Worm (Caenorhabditis elegans): ENCODE data around the gene wdr-60.

Gene wdr-60

ce11 chrIII:5006881-5007280, 19.9 kb downstream of the wdr-60 start, which contains the start of gene R144.12:
Gene R144.12, minus strand, starts transcription at chrIII:5006981.
- TF ChIP-seq ceh-6 (GFP tag; optimal IDR thresholded peaks at IDR 0.05) (no peak), ceh-24 (tag; optimal IDR thresholded peaks at IDR 0.05) (no peak), K09A11.1 (tag; optimal IDR thresholded peaks at IDR 0.05; ENCODE audit: insufficient read depth) (no peak), sdc-2 (tag; optimal IDR thresholded peaks at IDR 0.05) (no peak), che-1 (tag; optimal IDR thresholded peaks at IDR 0.05) (no peak), pat-9 (tag; optimal IDR thresholded peaks at IDR 0.05) (no peak), fkh-6 (tag; optimal IDR thresholded peaks at IDR 0.05) (no peak), fkh-10 (GFP tag; optimal IDR thresholded peaks at IDR 0.05) (no peak), ceh-9 (tag; optimal IDR thresholded peaks at IDR 0.05) (no peak), hlh-8 (tag; optimal IDR thresholded peaks at IDR 0.05) (no peak), pag-3 (tag; optimal IDR thresholded peaks at IDR 0.05; ENCODE audit: borderline replicate concordance) (no peak), unc-86 (tag; optimal IDR thresholded peaks at IDR 0.05) (no peak), pros-1 (tag; optimal IDR thresholded peaks at IDR 0.05) (no peak), eyg-1 (tag; optimal IDR thresholded peaks at IDR 0.05) (no peak), F13H6.1 (tag; optimal IDR thresholded peaks at IDR 0.05) (no peak), ceh-2 (tag; optimal IDR thresholded peaks at IDR 0.05) (no peak), T23F11.4 (GFP tag; optimal IDR thresholded peaks at IDR 0.05) (no peak), C08G9.2 (tag; optimal IDR thresholded peaks at IDR 0.05) (no peak)

ce11 chrIII:5008730-5009129, 21.7 kb downstream of the wdr-60 start, which contains the start of gene R144.11:
Gene R144.11, minus strand, starts transcription at chrIII:5008830.
- TF ChIP-seq ceh-24 (tag; optimal IDR thresholded peaks at IDR 0.05) (no peak), ceh-31 (tag; optimal IDR thresholded peaks at IDR 0.05) (no peak), hlh-8 (tag; optimal IDR thresholded peaks at IDR 0.05) (no peak)

ce11 chrIII:5010723-5011122, 23.7 kb downstream of the wdr-60 start:
- TF ChIP-seq pax-1 (tag; optimal IDR thresholded peaks at IDR 0.05), result no peak
- TF ChIP-seq ceh-19 (GFP tag; optimal IDR thresholded peaks at IDR 0.05), result no peak
- no peak for TF ChIP-seq nhr-232 (tag; optimal IDR thresholded peaks at IDR 0.05)
- TF ChIP-seq ceh-24 (tag; optimal IDR thresholded peaks at IDR 0.05), result no peak
- no peak for TF ChIP-seq pros-1 (tag; optimal IDR thresholded peaks at IDR 0.05)

ce11 chrIII:5012460-5012859, 25.5 kb downstream of the wdr-60 start:
- TF ChIP-seq gmeb-2 (tag; optimal IDR thresholded peaks at IDR 0.05) (no peak), ceh-48 (tag; optimal IDR thresholded peaks at IDR 0.05) (no peak), dve-1 (tag; optimal IDR thresholded peaks at IDR 0.05) (no peak)

- TF ChIP-seq hlh-6 (tag; optimal IDR thresholded peaks at IDR 0.05) (peak; percentile 54), unc-42 (tag; optimal IDR thresholded peaks at IDR 0.05) (peak; percentile 96), unc-86 (tag; optimal IDR thresholded peaks at IDR 0.05) (no peak), K09A11.1 (tag; optimal IDR thresholded peaks at IDR 0.05; ENCODE audit: insufficient read depth) (peak; percentile 28), sox-2 (GFP tag; IDR thresholded peaks at IDR 0.05) (peak; percentile 53; the same call in 1 of the 2 replicates), C08G9.2 (tag; optimal IDR thresholded peaks at IDR 0.05) (peak; percentile 48), fkh-6 (tag; optimal IDR thresholded peaks at IDR 0.05) (no peak), T23F11.4 (GFP tag; optimal IDR thresholded peaks at IDR 0.05) (peak; percentile 51), npax-4 (tag; optimal IDR thresholded peaks at IDR 0.05) (no peak), ahr-1 (tag; optimal IDR thresholded peaks at IDR 0.05) (no peak), sdc-2 (tag; optimal IDR thresholded peaks at IDR 0.05) (peak; percentile 66), pat-9 (tag; optimal IDR thresholded peaks at IDR 0.05) (no peak), nhr-11 (tag; optimal IDR thresholded peaks at IDR 0.05) (no peak), Y22D7AL.16 (tag; optimal IDR thresholded peaks at IDR 0.05) (no peak), zip-5 (tag; optimal IDR thresholded peaks at IDR 0.05) (no peak), F13H6.1 (tag; optimal IDR thresholded peaks at IDR 0.05) (peak; percentile 86), ref-2 (tag; optimal IDR thresholded peaks at IDR 0.05) (peak; percentile 92), fkh-10 (GFP tag; optimal IDR thresholded peaks at IDR 0.05) (peak; percentile 35), pros-1 (tag; optimal IDR thresholded peaks at IDR 0.05) (peak; percentile 84), unc-3 (GFP tag; conservative IDR thresholded peaks at IDR 0.05) (no peak), unc-3 (tag; optimal IDR thresholded peaks at IDR 0.05) (no peak), ztf-16 (tag; optimal IDR thresholded peaks at IDR 0.05) (no peak), syd-9 (tag; optimal IDR thresholded peaks at IDR 0.05) (peak; percentile 83), pax-1 (tag; optimal IDR thresholded peaks at IDR 0.05) (peak; percentile 67), ceh-2 (tag; optimal IDR thresholded peaks at IDR 0.05) (peak; percentile 70), hlh-13 (GFP tag; optimal IDR thresholded peaks at IDR 0.05) (no peak), ceh-30 (tag; optimal IDR thresholded peaks at IDR 0.05) (no peak), nfya-1 (tag; optimal IDR thresholded peaks at IDR 0.05) (peak; percentile 96), pha-2 (tag; optimal IDR thresholded peaks at IDR 0.05) (peak; percentile 70), C38D4.7 (GFP tag; optimal IDR thresholded peaks at IDR 0.05) (no peak)
These were observed 26.9 kb downstream of the wdr-60 start for ce11 chrIII:5013915-5014346.
